Fruit fly (Drosophila melanogaster): ENCODE results near the gene CG42714.

The CG42714 gene

DNA sequence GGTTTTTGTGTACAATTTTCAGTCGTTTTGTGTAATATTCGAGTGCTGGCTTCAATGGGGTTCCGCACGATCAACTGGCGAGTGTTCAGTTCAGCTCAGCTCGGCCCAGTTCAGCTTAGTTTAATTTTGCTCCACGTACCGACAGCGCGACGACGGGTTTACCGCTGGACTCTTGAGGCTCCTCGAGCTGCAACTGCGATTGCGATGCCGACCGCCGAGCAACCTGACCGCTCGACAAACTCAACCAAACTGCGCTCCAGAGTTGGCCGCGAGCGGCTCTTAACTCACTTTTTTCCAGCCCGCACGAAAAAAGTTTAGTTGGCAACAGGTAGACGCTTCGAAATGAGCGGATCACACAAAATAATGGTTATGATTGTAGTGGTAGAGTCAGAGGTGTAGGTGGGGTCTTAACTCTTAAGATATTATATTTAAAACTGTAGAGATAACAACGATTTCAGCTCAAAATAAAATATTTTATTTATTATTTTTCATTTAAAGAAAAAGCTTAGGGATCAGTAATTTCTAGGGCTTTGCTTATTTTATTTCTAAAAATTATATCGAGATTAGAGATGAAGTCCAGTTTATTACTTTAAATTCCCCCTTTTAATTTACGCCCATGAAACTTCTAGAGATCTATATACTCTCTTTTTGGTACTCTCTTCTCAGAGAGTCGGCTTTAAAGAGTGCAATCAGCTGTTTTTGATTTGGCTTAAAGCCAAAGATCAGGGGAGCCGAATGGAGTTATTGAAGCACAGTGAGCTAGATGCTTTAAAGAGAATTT is 22.7 kb upstream of the CG42714 start, which contains the start of gene Best2 (continued):
- TF ChIP-seq CG11723 (GFP tag; optimal IDR thresholded peaks at IDR 0.05) (peak; percentile 61), CG7987 (GFP tag; optimal IDR thresholded peaks at IDR 0.05) (no peak), Mad (GFP tag; optimal IDR thresholded peaks at IDR 0.05) (peak; percentile 52), unc-4 (GFP tag; IDR thresholded peaks at IDR 0.05; ENCODE audit: partially characterized antibody) (no peak), kay (GFP tag; optimal IDR thresholded peaks at IDR 0.05) (peak; percentile 79), Dfd (GFP tag; optimal IDR thresholded peaks at IDR 0.05) (no peak), kah (GFP tag; optimal IDR thresholded peaks at IDR 0.05) (peak; percentile 59), CG4424 (GFP tag; optimal IDR thresholded peaks at IDR 0.05) (peak; percentile 86), CG10543 (GFP tag; optimal IDR thresholded peaks at IDR 0.05) (peak; percentile 90), Ravus (GFP tag; IDR thresholded peaks at IDR 0.05) (peak; percentile 66), CG1024 (GFP tag; IDR thresholded peaks at IDR 0.05) (peak; percentile 66), nerfin-2 (GFP tag; IDR thresholded peaks at IDR 0.05; ENCODE audit: partially characterized antibody) (no peak), lbe (GFP tag; optimal IDR thresholded peaks at IDR 0.05) (peak; percentile 89), CG14710 (tag; optimal IDR thresholded peaks at IDR 0.05) (peak; percentile 81), zf30C (GFP tag; optimal IDR thresholded peaks at IDR 0.05) (no peak), CG15269 (tag; optimal IDR thresholded peaks at IDR 0.05) (peak; percentile 92), CG32532 (GFP tag; IDR thresholded peaks at IDR 0.05) (peak; percentile 94), vvl (GFP tag; IDR thresholded peaks at IDR 0.05) (peak; percentile 92), Deaf1 (tag; optimal IDR thresholded peaks at IDR 0.05) (peak; percentile 65), HHEX (GFP tag; optimal IDR thresholded peaks at IDR 0.05) (peak; percentile 82), CG9437 (GFP tag; optimal IDR thresholded peaks at IDR 0.05) (peak; percentile 74), CG18262 (tag; optimal IDR thresholded peaks at IDR 0.05) (peak; percentile 92), GATAe (GFP tag; conservative IDR thresholded peaks at IDR 0.05) (peak; percentile 81; the same call in 1 of the 2 replicates), Hr78 (GFP tag; optimal IDR thresholded peaks at IDR 0.05) (peak in 1 of 2 experiments; percentile 91), prd (optimal IDR thresholded peaks at IDR 0.05) (no peak), prd (GFP tag; IDR thresholded peaks at IDR 0.05) (peak; percentile 94), CG6254 (GFP tag; optimal IDR thresholded peaks at IDR 0.05) (peak; percentile 44), CG4617 (GFP tag; optimal IDR thresholded peaks at IDR 0.05; ENCODE audit: borderline replicate concordance) (peak; percentile 35), Max (GFP tag; optimal IDR thresholded peaks at IDR 0.05) (peak; percentile 67), CG43689 (GFP tag; IDR thresholded peaks at IDR 0.05) (peak; percentile 81), CG11247 (GFP tag; IDR thresholded peaks at IDR 0.05) (peak; percentile 83), CG2712 (tag; optimal IDR thresholded peaks at IDR 0.05) (peak; percentile 92), Atf6 (GFP tag; IDR thresholded peaks at IDR 0.05) (peak; percentile 93), Lpt (GFP tag; optimal IDR thresholded peaks at IDR 0.05) (no peak), psq (GFP tag; optimal IDR thresholded peaks at IDR 0.05) (no peak), Hr51 (GFP tag; optimal IDR thresholded peaks at IDR 0.05) (peak; percentile 75 to 90), vnd (GFP tag; IDR thresholded peaks at IDR 0.05; ENCODE audit: partially characterized antibody) (no peak), CG2202 (tag; optimal IDR thresholded peaks at IDR 0.05) (peak; percentile 50), CG30020 (tag; optimal IDR thresholded peaks at IDR 0.05) (peak; percentile 70), Blimp-1 (GFP tag; optimal IDR thresholded peaks at IDR 0.05) (peak; percentile 83), run (tag; optimal IDR thresholded peaks at IDR 0.05) (peak; percentile 48), CG12942 (GFP tag; optimal IDR thresholded peaks at IDR 0.05) (peak; percentile 38), gcm (GFP tag; optimal IDR thresholded peaks at IDR 0.05) (peak; percentile 72)
